Worm (Caenorhabditis elegans): Measurements from ENCODE around the gene bpnt-1.

bpnt-1 gene

ce11 chrII:4462842-4463241 lies 42.8 kb downstream of the bpnt-1 start:
- no peak for TF ChIP-seq unc-62 (GFP tag; optimal IDR thresholded peaks at IDR 0.05)
- no peak for TF ChIP-seq mep-1 (tag; optimal IDR thresholded peaks at IDR 0.05)
- no peak for TF ChIP-seq nhr-76 (tag; optimal IDR thresholded peaks at IDR 0.05)
- no peak for TF ChIP-seq mab-5 (tag; optimal IDR thresholded peaks at IDR 0.05)
- TF ChIP-seq zip-8 (tag; optimal IDR thresholded peaks at IDR 0.05) = no peak
- no peak for TF ChIP-seq cnd-1 (tag; optimal IDR thresholded peaks at IDR 0.05)
- no peak for TF ChIP-seq nhr-28 (tag; optimal IDR thresholded peaks at IDR 0.05)
- TF ChIP-seq mls-2 (tag; optimal IDR thresholded peaks at IDR 0.05) = no peak
- TF ChIP-seq ztf-11 (tag; optimal IDR thresholded peaks at IDR 0.05) = no peak
- TF ChIP-seq sem-2 (GFP tag; optimal IDR thresholded peaks at IDR 0.05) = no peak
- TF ChIP-seq drap-1 (GFP tag; optimal IDR thresholded peaks at IDR 0.05) = no peak
- TF ChIP-seq snpc-4 (tag; optimal IDR thresholded peaks at IDR 0.05) = no peak
- TF ChIP-seq ceh-43 (GFP tag; optimal IDR thresholded peaks at IDR 0.05) = no peak
- TF ChIP-seq ham-2 (GFP tag; optimal IDR thresholded peaks at IDR 0.05) = no peak
- no peak for TF ChIP-seq flh-1 (GFP tag; optimal IDR thresholded peaks at IDR 0.05)
- no peak for TF ChIP-seq nhr-2 (tag; optimal IDR thresholded peaks at IDR 0.05)
- no peak for TF ChIP-seq lin-13 (tag; optimal IDR thresholded peaks at IDR 0.05)
- no peak for TF ChIP-seq sptf-1 (tag; optimal IDR thresholded peaks at IDR 0.05)
- no peak for TF ChIP-seq ceh-39 (tag; optimal IDR thresholded peaks at IDR 0.05)
- no peak for TF ChIP-seq hlh-1 (tag; optimal IDR thresholded peaks at IDR 0.05)

ce11 chrII:4467869-4468268 lies 47.8 kb downstream of the bpnt-1 start, which contains the start of gene W06B4.2:
Gene W06B4.2 (plus strand): TSS chrII:4468169.
- TF ChIP-seq lsy-2 (tag; optimal IDR thresholded peaks at IDR 0.05) (no peak), nhr-2 (tag; optimal IDR thresholded peaks at IDR 0.05) (no peak), sem-2 (GFP tag; optimal IDR thresholded peaks at IDR 0.05) (no peak), hlh-1 (tag; optimal IDR thresholded peaks at IDR 0.05) (no peak), ztf-11 (tag; optimal IDR thresholded peaks at IDR 0.05) (no peak), unc-62 (GFP tag; optimal IDR thresholded peaks at IDR 0.05) (no peak), mls-2 (tag; optimal IDR thresholded peaks at IDR 0.05) (no peak), cnd-1 (tag; optimal IDR thresholded peaks at IDR 0.05) (no peak), pha-4 (tag; optimal IDR thresholded peaks at IDR 0.05) (no peak), elt-3 (tag; optimal IDR thresholded peaks at IDR 0.05) (no peak), mab-5 (tag; optimal IDR thresholded peaks at IDR 0.05) (no peak), lin-13 (tag; optimal IDR thresholded peaks at IDR 0.05) (no peak), nhr-237 (tag; optimal IDR thresholded peaks at IDR 0.05) (no peak), drap-1 (GFP tag; optimal IDR thresholded peaks at IDR 0.05) (no peak), lin-32 (GFP tag; optimal IDR thresholded peaks at IDR 0.05) (no peak)

- TF ChIP-seq tbx-8 (GFP tag; optimal IDR thresholded peaks at IDR 0.05) = no peak
- no peak for TF ChIP-seq ceh-83 (GFP tag; optimal IDR thresholded peaks at IDR 0.05)
- TF ChIP-seq cnd-1 (tag; optimal IDR thresholded peaks at IDR 0.05) = no peak
- no peak for TF ChIP-seq bed-3 (GFP tag; optimal IDR thresholded peaks at IDR 0.05)
- no peak for TF ChIP-seq ces-1 (GFP tag; optimal IDR thresholded peaks at IDR 0.05)
- TF ChIP-seq ztf-11 (tag; optimal IDR thresholded peaks at IDR 0.05) = no peak
- no peak for TF ChIP-seq nhr-2 (tag; optimal IDR thresholded peaks at IDR 0.05)
- no peak for TF ChIP-seq lin-32 (GFP tag; optimal IDR thresholded peaks at IDR 0.05)
- TF ChIP-seq nhr-12 (tag; optimal IDR thresholded peaks at IDR 0.05) = no peak
- TF ChIP-seq pha-4 (tag; optimal IDR thresholded peaks at IDR 0.05) = no peak
- no peak for TF ChIP-seq lsy-2 (tag; optimal IDR thresholded peaks at IDR 0.05)
- no peak for TF ChIP-seq nhr-76 (tag; optimal IDR thresholded peaks at IDR 0.05)
- no peak for TF ChIP-seq hlh-1 (tag; optimal IDR thresholded peaks at IDR 0.05)
- TF ChIP-seq unc-62 (GFP tag; optimal IDR thresholded peaks at IDR 0.05) = no peak
- no peak for TF ChIP-seq zip-8 (tag; optimal IDR thresholded peaks at IDR 0.05)
- TF ChIP-seq nhr-28 (tag; optimal IDR thresholded peaks at IDR 0.05) = no peak
Measured at ce11 chrII:4468897-4469459, 48.9 kb downstream of the bpnt-1 start.

- TF ChIP-seq nhr-76 (tag; optimal IDR thresholded peaks at IDR 0.05) (no peak), sptf-1 (tag; optimal IDR thresholded peaks at IDR 0.05) (no peak), mep-1 (tag; optimal IDR thresholded peaks at IDR 0.05) (no peak), ceh-83 (GFP tag; optimal IDR thresholded peaks at IDR 0.05) (no peak), unc-39 (tag; optimal IDR thresholded peaks at IDR 0.05) (no peak), bed-3 (GFP tag; optimal IDR thresholded peaks at IDR 0.05) (no peak), nhr-28 (tag; optimal IDR thresholded peaks at IDR 0.05) (no peak), elt-3 (tag; optimal IDR thresholded peaks at IDR 0.05) (no peak), ham-2 (GFP tag; optimal IDR thresholded peaks at IDR 0.05) (no peak)
Measured at ce11 chrII:4470972-4471645, 51.1 kb downstream of the bpnt-1 start, which contains the start of gene W06B4.1. Gene W06B4.1 (plus strand): TSS chrII:4471595.
